Fruit fly (Drosophila melanogaster): ENCODE data around the gene CG13674.
"Not testable (repeated sequence)": the region's sequence is repeated elsewhere in the genome, so short reads cannot be mapped to it uniquely, and the experiment has no call there.

Gene CG13674

dm6 chr3L:8240932-8241331 is 22.1 kb upstream of the CG13674 start (continued):
- TF ChIP-seq lbe (GFP tag; optimal IDR thresholded peaks at IDR 0.05) (no peak), Chrac-16 (GFP tag; optimal IDR thresholded peaks at IDR 0.05) (no peak), Ssrp (tag; optimal IDR thresholded peaks at IDR 0.05) (no peak)

- no peak for TF ChIP-seq ab (GFP tag; optimal IDR thresholded peaks at IDR 0.05)
- TF ChIP-seq CG11247 (GFP tag; IDR thresholded peaks at IDR 0.05) = no peak
- no peak for TF ChIP-seq Myb (GFP tag; optimal IDR thresholded peaks at IDR 0.05)
- TF ChIP-seq CG11695 (GFP tag; IDR thresholded peaks at IDR 0.05) = no peak
These were observed 21.7 kb upstream of the CG13674 start, which contains the start of gene CG7213 for dm6 chr3L:8240501-8240900. Gene CG7213 (minus strand): TSS chr3L:8240601.

dm6 chr3L:8238347-8238746 is 19.6 kb upstream of the CG13674 start, which contains the start of gene Dscam4:
Gene Dscam4 (plus strand): TSS chr3L:8238647.
- TF ChIP-seq chif, CG1233, ind (GFP tag; optimal IDR thresholded peaks at IDR 0.05): not testable (repeated sequence)

dm6 chr3L:8228924-8229323 is 10.1 kb upstream of the CG13674 start, which contains the start of gene eIF4E3:
Gene eIF4E3 (plus strand): TSS chr3L:8229224.
- TF ChIP-seq MESR4 (GFP tag; optimal IDR thresholded peaks at IDR 0.05) (no peak), stwl (tag; optimal IDR thresholded peaks at IDR 0.05) (peak; percentile 63), klu (GFP tag; IDR thresholded peaks at IDR 0.05) (no peak), CG2116 (GFP tag; optimal IDR thresholded peaks at IDR 0.05) (no peak), CG10462 (GFP tag; optimal IDR thresholded peaks at IDR 0.05) (no peak)

dm6 chr3L:8221835-8222234 is 3.1 kb upstream of the CG13674 start, which contains the start of gene CG13678:
Gene CG13678 (plus strand): TSS chr3L:8222141.
- TF ChIP-seq kni (GFP tag; optimal IDR thresholded peaks at IDR 0.05) (peak; percentile 79), CG12744 (GFP tag; optimal IDR thresholded peaks at IDR 0.05) (no peak), CG4707 (GFP tag; optimal IDR thresholded peaks at IDR 0.05) (no peak), repo (GFP tag; optimal IDR thresholded peaks at IDR 0.05) (no peak), az2 (GFP tag; optimal IDR thresholded peaks at IDR 0.05) (no peak), Blimp-1 (GFP tag; optimal IDR thresholded peaks at IDR 0.05) (peak; percentile 87), Oaz (GFP tag; IDR thresholded peaks at IDR 0.05) (no peak), shn (GFP tag; optimal IDR thresholded peaks at IDR 0.05) (no peak), Opbp (GFP tag; IDR thresholded peaks at IDR 0.05; ENCODE audit: partially characterized antibody) (no peak), lbe (GFP tag; optimal IDR thresholded peaks at IDR 0.05) (no peak), CG12659 (GFP tag; optimal IDR thresholded peaks at IDR 0.05) (no peak), CoRest (tag; optimal IDR thresholded peaks at IDR 0.05) (no peak), vvl (GFP tag; IDR thresholded peaks at IDR 0.05) (0 out of 2 replicates have a peak, but pooled peaks have one; percentile 44), CG9797 (GFP tag; optimal IDR thresholded peaks at IDR 0.05) (no peak), fu2 (GFP tag; optimal IDR thresholded peaks at IDR 0.05) (no peak), CG4424 (GFP tag; optimal IDR thresholded peaks at IDR 0.05) (no peak)

dm6 chr3L:8219687-8220086 is 904 bp upstream of the CG13674 start:
- no peak for TF ChIP-seq HmgZ (tag; optimal IDR thresholded peaks at IDR 0.05)
- no peak for TF ChIP-seq CG13424 (tag; optimal IDR thresholded peaks at IDR 0.05)
- no peak for TF ChIP-seq CG15269 (tag; optimal IDR thresholded peaks at IDR 0.05)
- no peak for TF ChIP-seq gcm (GFP tag; optimal IDR thresholded peaks at IDR 0.05)
- no peak for TF ChIP-seq klu (GFP tag; IDR thresholded peaks at IDR 0.05)
- peak; percentile 89 for TF ChIP-seq abd-A (tag; optimal IDR thresholded peaks at IDR 0.05)
- TF ChIP-seq CG7963 (GFP tag; IDR thresholded peaks at IDR 0.05; ENCODE audit: partially characterized antibody) = no peak
- peak; percentile 50 for TF ChIP-seq Ets65A (GFP tag)
- peak; percentile 65 for TF ChIP-seq Hey (tag; optimal IDR thresholded peaks at IDR 0.05)
- TF ChIP-seq Stat92E (GFP tag; optimal IDR thresholded peaks at IDR 0.05) = no peak
- no peak for TF ChIP-seq D19B (GFP tag; optimal IDR thresholded peaks at IDR 0.05)
- no peak for TF ChIP-seq CG1792 (GFP tag; optimal IDR thresholded peaks at IDR 0.05)
- TF ChIP-seq Ets97D (GFP tag; optimal IDR thresholded peaks at IDR 0.05) = no peak
- TF ChIP-seq Sry-δ (GFP tag; optimal IDR thresholded peaks at IDR 0.05) = no peak

Measured in whole organism, embryonic.